Fruit fly (Drosophila melanogaster) S2 (cell line): ENCODE measurements around the gene CG31278.

ENCODE experiments used
- CG8478 ChIP-seq: fragments of >200 bp; optimal IDR thresholded peaks from 2 replicates; lab custom pipeline; 2018
- CTCF ChIP-seq, 2 experiments: fragments of >200 bp; optimal IDR thresholded peaks; 2 replicates each; lab custom pipeline; 2018

DNA sequence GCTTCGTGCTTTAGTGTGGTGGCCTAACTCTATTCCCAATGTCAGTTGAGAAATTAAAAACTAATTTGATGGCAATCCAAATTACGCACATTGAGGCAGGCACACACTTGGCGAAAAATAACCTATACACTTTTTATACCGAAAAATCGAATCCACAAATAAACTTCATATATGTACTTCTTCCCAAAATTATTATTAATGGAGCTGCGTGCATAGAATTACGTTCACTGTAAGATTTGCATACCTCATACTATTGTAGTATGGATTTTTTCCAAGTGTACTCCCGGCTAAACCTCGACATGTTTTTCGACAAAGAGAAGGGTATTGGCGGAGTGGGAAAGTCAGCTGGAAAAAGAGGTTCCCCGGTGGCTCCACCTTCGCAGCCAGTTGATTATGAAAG lies 23.9 kb downstream of the CG31278 start:
- no peak for TF ChIP-seq CG8478
- TF ChIP-seq CTCF (optimal IDR thresholded peaks at IDR 0.05; lab: Kevin White, UChicago): no peak
